Worm (Caenorhabditis elegans): ENCODE data around the gene Y56A3A.7.

ce11 chrIII:11933539-11933938 is 13.3 kb downstream of the Y56A3A.7 start, which contains the start of gene dolk-1:
- TF ChIP-seq T07F8.4 (tag; optimal IDR thresholded peaks at IDR 0.05) (no peak), K12H6.12 (tag; optimal IDR thresholded peaks at IDR 0.05) (no peak), Y67H2A.10 (GFP tag; conservative IDR thresholded peaks at IDR 0.05) (no peak), B0336.3 (GFP tag; IDR thresholded peaks at IDR 0.05) (no peak), zfh-2 (GFP tag; conservative IDR thresholded peaks at IDR 0.05) (no peak), ets-4 (GFP tag; optimal IDR thresholded peaks at IDR 0.05) (no peak), snpc-4 (GFP tag; optimal IDR thresholded peaks at IDR 0.05) (no peak), snpc-4 (tag; optimal IDR thresholded peaks at IDR 0.05) (no peak)
